Worm (Caenorhabditis elegans) whole organism, early embryonic: Measurements from ENCODE around the gene C24G6.8.

Source experiments
- ama-1 ChIP-seq: fragments of 150-350 bp; optimal IDR thresholded peaks from 2 replicates; lab custom pipeline; 2014
- hnd-1 ChIP-seq: sonication (generic microtip); optimal IDR thresholded peaks from 2 replicates; lab custom pipeline; 2016; ENCODE audit warnings: missing genetic modification characterization, missing compliant biosample characterization

DNA sequence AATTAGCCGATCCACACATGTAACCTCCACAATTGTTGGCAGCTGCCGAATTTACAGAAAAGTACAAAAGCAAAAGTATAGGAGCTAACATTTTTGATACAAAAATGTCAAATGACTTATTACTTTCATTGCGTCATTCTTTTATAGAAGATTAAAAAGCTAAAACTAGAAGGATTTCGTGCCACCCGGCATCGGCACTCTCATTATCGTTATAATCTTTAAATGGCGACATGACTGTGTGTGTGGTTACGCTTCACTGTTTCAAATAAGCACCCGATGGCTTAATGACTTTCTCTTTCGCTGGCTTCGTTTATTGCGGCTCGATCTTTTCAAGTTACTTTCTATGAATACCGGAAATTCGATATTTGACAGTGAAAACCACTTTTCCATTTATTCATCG is 1.9 kb downstream of the C24G6.8 start, which contains the start of gene grl-1:
- TF ChIP-seq ama-1 (lab: Kevin White, UChicago) (no peak), hnd-1 (tag; lab: Kevin White, UChicago) (no peak)
